Worm (Caenorhabditis elegans) whole organism, midembryonic: Measurements from ENCODE around the gene C31B8.9.

Experiments used
- T22C8.4 ChIP-seq: fragments of 200-800 bp; sonication (Bioruptor generic); IDR thresholded peaks from 2 replicates; pipeline ENCODE4 v1.3.6; 2022; ENCODE audit warnings: missing genetic modification characterization, missing compliant biosample characterization
- flt-1 ChIP-seq: fragments of 200-800 bp; sonication (Bioruptor generic); IDR thresholded peaks from 2 replicates; pipeline ENCODE4 v1.3.6; 2022; ENCODE audit warnings: missing genetic modification characterization, missing compliant biosample characterization

ce11 chrV:2960894-2961293 lies 48.1 kb upstream of the C31B8.9 start, which contains the start of gene srw-144:
- TF ChIP-seq T22C8.4 (no peak), flt-1 (GFP tag; lab: Robert Waterston, UW) (no peak)
